Fruit fly (Drosophila melanogaster) whole organism, embryonic: ENCODE data around the gene haf.

ENCODE experiments used
- BEAF-32 ChIP-seq: fragments of 200-800 bp; sonication (Bioruptor generic); optimal IDR thresholded peaks from 3 replicates; lab custom pipeline; 2017; ENCODE audit warnings: missing biosample characterization, missing genetic modification characterization, mild to moderate bottlenecking, moderate library complexity, missing genetic modification reagents
- BtbVII ChIP-seq: fragments of 200-800 bp; sonication (Bioruptor generic); optimal IDR thresholded peaks from 3 replicates; lab custom pipeline; 2017; ENCODE audit warnings: missing biosample characterization, mild to moderate bottlenecking, missing genetic modification characterization
- CG10147 ChIP-seq: fragments of 200-800 bp; sonication (Bioruptor generic); optimal IDR thresholded peaks from 2 replicates; lab custom pipeline; 2019; ENCODE audit warnings: missing biosample characterization, mild to moderate bottlenecking, missing genetic modification characterization, moderate library complexity
- CG10462 ChIP-seq: fragments of 200-800 bp; sonication (Bioruptor generic); optimal IDR thresholded peaks from 2 replicates; lab custom pipeline; 2016; ENCODE audit warnings: missing biosample characterization, missing genetic modification characterization
- CG10979 ChIP-seq: fragments of 200-800 bp; sonication (Bioruptor generic); optimal IDR thresholded peaks from 2 replicates; lab custom pipeline; 2018; ENCODE audit warnings: missing biosample characterization, mild to moderate bottlenecking, missing genetic modification characterization, moderate library complexity
- CG15479 ChIP-seq: fragments of 200-800 bp; sonication (Bioruptor generic); optimal IDR thresholded peaks from 3 replicates; lab custom pipeline; 2019; ENCODE audit warnings: missing biosample characterization, mild to moderate bottlenecking, missing genetic modification characterization, moderate library complexity
- CG18619 ChIP-seq: fragments of 200-800 bp; sonication (Bioruptor generic); optimal IDR thresholded peaks from 3 replicates; lab custom pipeline; 2017; ENCODE audit warnings: missing biosample characterization, mild to moderate bottlenecking, missing genetic modification characterization
- CG31441 ChIP-seq: fragments of 200-800 bp; sonication (Bioruptor generic); IDR thresholded peaks from 2 replicates; pipeline ENCODE4 v1.3.6; 2022; ENCODE audit warnings: missing biosample characterization, missing genetic modification characterization
- CG3995 ChIP-seq: fragments of 200-800 bp; sonication (Bioruptor generic); optimal IDR thresholded peaks from 3 replicates; lab custom pipeline; 2016; ENCODE audit warnings: missing biosample characterization, missing genetic modification characterization
- CG4854 ChIP-seq: fragments of 200-800 bp; sonication (Bioruptor generic); optimal IDR thresholded peaks from 2 replicates; lab custom pipeline; 2016; ENCODE audit warnings: missing biosample characterization, missing genetic modification characterization, inconsistent platforms
- CG6175 ChIP-seq: fragments of 200-800 bp; sonication (Bioruptor generic); IDR thresholded peaks from 3 replicates; pipeline ENCODE4 v1.3.6; 2022; ENCODE audit warnings: missing biosample characterization, missing genetic modification characterization
- CG6683 ChIP-seq: fragments of 200-800 bp; sonication (Bioruptor generic); optimal IDR thresholded peaks from 2 replicates; lab custom pipeline; 2017; ENCODE audit warnings: missing biosample characterization, mild to moderate bottlenecking, missing genetic modification characterization, missing genetic modification reagents
- CG9876 ChIP-seq: fragments of 200-800 bp; sonication (Bioruptor generic); optimal IDR thresholded peaks from 2 replicates; lab custom pipeline; 2016; ENCODE audit warnings: missing biosample characterization, missing genetic modification characterization
- CTCF ChIP-seq: fragments of 200-800 bp; sonication (Bioruptor generic); optimal IDR thresholded peaks from 2 replicates; lab custom pipeline; 2017; ENCODE audit warnings: missing biosample characterization, mild to moderate bottlenecking, missing genetic modification characterization, moderate library complexity
- CkIIα-i1 ChIP-seq: fragments of 200-800 bp; sonication (Bioruptor generic); IDR thresholded peaks from 2 replicates; pipeline ENCODE4 v1.3.6; 2022; ENCODE audit warnings: missing biosample characterization, missing genetic modification characterization
- Doc3 ChIP-seq: fragments of 200-800 bp; sonication (Bioruptor generic); IDR thresholded peaks from 3 replicates; pipeline ENCODE4 v1.3.6; 2022; ENCODE audit warnings: missing biosample characterization, missing genetic modification characterization; ENCODE audit not compliant: partially characterized antibody
- Ets65A ChIP-seq: fragments of 200-800 bp; sonication (Bioruptor generic); peaks from one replicate; lab custom pipeline; 2016; ENCODE audit warnings: missing biosample characterization, missing genetic modification characterization
- Hmr ChIP-seq: fragments of 200-800 bp; sonication (Bioruptor generic); optimal IDR thresholded peaks from 3 replicates; lab custom pipeline; 2017; ENCODE audit warnings: mild to moderate bottlenecking, missing biosample characterization, missing genetic modification reagents, missing genetic modification characterization
- Lpt ChIP-seq: fragments of >200 bp; optimal IDR thresholded peaks from 2 replicates; lab custom pipeline; 2018; ENCODE audit warnings: missing biosample characterization, missing genetic modification characterization
- Med ChIP-seq: fragments of 200-800 bp; sonication (Bioruptor generic); peaks from one replicate; lab custom pipeline; 2016; ENCODE audit warnings: missing biosample characterization, missing genetic modification characterization, mild to moderate bottlenecking, inconsistent platforms, moderate library complexity
- NC2β ChIP-seq: fragments of 200-800 bp; sonication (Bioruptor generic); optimal IDR thresholded peaks from 2 replicates; lab custom pipeline; 2016; ENCODE audit warnings: missing biosample characterization, missing genetic modification characterization
- NFAT ChIP-seq: fragments of 200-800 bp; sonication (Bioruptor generic); IDR thresholded peaks from 2 replicates; pipeline ENCODE4 v1.3.6; 2022; ENCODE audit warnings: missing biosample characterization, missing genetic modification characterization
- NK7.1 ChIP-seq: fragments of 200-800 bp; sonication (Bioruptor generic); optimal IDR thresholded peaks from 3 replicates; lab custom pipeline; 2016; ENCODE audit warnings: missing biosample characterization, missing genetic modification characterization
- Optix ChIP-seq: fragments of 200-800 bp; sonication (Bioruptor generic); IDR thresholded peaks from 3 replicates; pipeline ENCODE4 v1.3.6; 2022; ENCODE audit warnings: missing biosample characterization, missing genetic modification characterization
- Scr ChIP-seq: fragments of 200-800 bp; sonication (Bioruptor generic); IDR thresholded peaks from 2 replicates; pipeline ENCODE4 v1.3.6; 2022; ENCODE audit warnings: missing biosample characterization, missing genetic modification characterization; ENCODE audit not compliant: partially characterized antibody
- Sox100B ChIP-seq: fragments of 200-800 bp; sonication (Bioruptor generic); optimal IDR thresholded peaks from 3 replicates; lab custom pipeline; 2018; ENCODE audit warnings: missing biosample characterization, mild to moderate bottlenecking, missing genetic modification characterization
- Sry-β ChIP-seq: fragments of 200-800 bp; sonication (Bioruptor generic); optimal IDR thresholded peaks from 2 replicates; lab custom pipeline; 2018; ENCODE audit warnings: missing biosample characterization, mild to moderate bottlenecking, missing genetic modification characterization, moderate library complexity
- Vsx1 ChIP-seq: fragments of 200-800 bp; sonication (Bioruptor generic); optimal IDR thresholded peaks from 2 replicates; lab custom pipeline; 2017; ENCODE audit warnings: missing biosample characterization, mild to moderate bottlenecking, missing genetic modification characterization, missing genetic modification reagents
- cg ChIP-seq: fragments of 200-800 bp; sonication (Bioruptor generic); optimal IDR thresholded peaks from 3 replicates; lab custom pipeline; 2019; ENCODE audit warnings: missing biosample characterization, mild to moderate bottlenecking, missing genetic modification characterization, moderate library complexity
- chif ChIP-seq, 2 experiments: fragments of 200-800 bp; sonication (Bioruptor generic); optimal IDR thresholded peaks; 3 replicates each; lab custom pipeline; 2016; ENCODE audit warnings: missing biosample characterization in 2 of 2, missing genetic modification characterization in 2 of 2
- chn ChIP-seq: fragments of 200-800 bp; sonication (Bioruptor generic); optimal IDR thresholded peaks from 2 replicates; lab custom pipeline; 2016; ENCODE audit warnings: missing biosample characterization, missing genetic modification characterization
- crol ChIP-seq: fragments of 200-800 bp; sonication (Bioruptor generic); IDR thresholded peaks from 2 replicates; pipeline ENCODE4 v1.3.6; 2022; ENCODE audit warnings: missing biosample characterization, missing genetic modification characterization
- crp ChIP-seq, 2 experiments: fragments of 200-800 bp; sonication (Bioruptor generic); optimal IDR thresholded peaks; 2 replicates in 1 of 2; 3 replicates in 1 of 2; lab custom pipeline; 2017; ENCODE audit warnings: missing biosample characterization in 2 of 2, missing genetic modification characterization in 2 of 2, mild to moderate bottlenecking in 1 of 2, moderate library complexity in 1 of 2
- cwo ChIP-seq: fragments of 200-800 bp; sonication (Bioruptor generic); optimal IDR thresholded peaks from 3 replicates; lab custom pipeline; 2017; ENCODE audit warnings: missing biosample characterization, missing genetic modification characterization, mild to moderate bottlenecking, moderate library complexity, missing genetic modification reagents
- da ChIP-seq: fragments of 200-800 bp; sonication (Bioruptor generic); optimal IDR thresholded peaks from 2 replicates; lab custom pipeline; 2016; ENCODE audit warnings: missing biosample characterization, missing genetic modification characterization
- ftz-f1 ChIP-seq: fragments of 200-800 bp; sonication (Bioruptor generic); optimal IDR thresholded peaks from 2 replicates; lab custom pipeline; 2016; ENCODE audit warnings: missing biosample characterization, missing genetic modification characterization
- gfzf ChIP-seq: fragments of 200-800 bp; sonication (Bioruptor generic); optimal IDR thresholded peaks from 2 replicates; lab custom pipeline; 2016; ENCODE audit warnings: missing biosample characterization, mild to moderate bottlenecking, missing genetic modification characterization, moderate library complexity
- inv ChIP-seq: fragments of 200-800 bp; sonication (Bioruptor generic); IDR thresholded peaks from 2 replicates; pipeline ENCODE4 v1.3.6; 2022; ENCODE audit warnings: missing biosample characterization, missing genetic modification characterization; ENCODE audit not compliant: partially characterized antibody
- lbe ChIP-seq: fragments of 200-800 bp; sonication (Bioruptor generic); optimal IDR thresholded peaks from 2 replicates; lab custom pipeline; 2016; ENCODE audit warnings: missing biosample characterization, mild to moderate bottlenecking, missing genetic modification characterization
- mirr ChIP-seq: fragments of 200-800 bp; sonication (Bioruptor generic); optimal IDR thresholded peaks from 3 replicates; lab custom pipeline; 2018; ENCODE audit warnings: missing biosample characterization, mild to moderate bottlenecking, missing genetic modification characterization
- pho ChIP-seq: fragments of 200-800 bp; sonication (Bioruptor generic); optimal IDR thresholded peaks from 2 replicates; lab custom pipeline; 2016; ENCODE audit warnings: missing biosample characterization, missing genetic modification characterization
- phol ChIP-seq: fragments of 200-800 bp; sonication (Bioruptor generic); optimal IDR thresholded peaks from 3 replicates; lab custom pipeline; 2018; ENCODE audit warnings: missing biosample characterization, mild to moderate bottlenecking, missing genetic modification characterization, moderate library complexity
- pita ChIP-seq: fragments of 200-800 bp; sonication (Bioruptor generic); optimal IDR thresholded peaks from 2 replicates; lab custom pipeline; 2017; ENCODE audit warnings: missing biosample characterization, mild to moderate bottlenecking, missing genetic modification characterization
- run ChIP-seq: fragments of 200-800 bp; sonication (Bioruptor generic); optimal IDR thresholded peaks from 3 replicates; lab custom pipeline; 2018; ENCODE audit warnings: missing biosample characterization, mild to moderate bottlenecking, missing genetic modification characterization
- seq ChIP-seq: fragments of 200-800 bp; sonication (Bioruptor generic); IDR thresholded peaks from 2 replicates; pipeline ENCODE4 v1.3.6; 2022; ENCODE audit warnings: missing biosample characterization, missing genetic modification characterization
- ssp ChIP-seq: fragments of 200-800 bp; sonication (Bioruptor generic); IDR thresholded peaks from 2 replicates; pipeline ENCODE4 v1.3.6; 2022; ENCODE audit warnings: missing biosample characterization, missing genetic modification characterization
- tin ChIP-seq: fragments of 200-800 bp; sonication (Bioruptor generic); optimal IDR thresholded peaks from 3 replicates; lab custom pipeline; 2016; ENCODE audit warnings: missing biosample characterization, missing genetic modification characterization
- toy ChIP-seq: fragments of 200-800 bp; sonication (Bioruptor generic); IDR thresholded peaks from 2 replicates; pipeline ENCODE4 v1.3.6; 2022; ENCODE audit warnings: missing biosample characterization, missing genetic modification characterization
- trem ChIP-seq: fragments of 200-800 bp; optimal IDR thresholded peaks from 3 replicates; lab custom pipeline; 2019; ENCODE audit warnings: missing biosample characterization, mild to moderate bottlenecking, missing genetic modification characterization, moderate library complexity
- wek ChIP-seq: fragments of 200-800 bp; sonication (Bioruptor generic); optimal IDR thresholded peaks from 3 replicates; lab custom pipeline; 2018; ENCODE audit warnings: missing biosample characterization, mild to moderate bottlenecking, missing genetic modification characterization, moderate library complexity

haf gene

dm6 chr2L:1643252-1643864 is 88.4 kb downstream of the haf start (continued):
- TF ChIP-seq CG6175 (GFP tag; lab: Robert Waterston, UW) (peak; percentile 75; the same call in 2 of the 3 replicates), Optix (peak; percentile 87), Doc3 (GFP tag; lab: Robert Waterston, UW) (no peak), Vsx1 (GFP tag; lab: Kevin White, UChicago) (peak; percentile 97), CG10979 (tag; lab: Kevin White, UChicago) (peak; percentile 95), inv (no peak; the same call in 1 of the 2 replicates), toy (GFP tag; lab: Robert Waterston, UW) (peak; percentile 90), CG6683 (peak; percentile 96), Sry-β (GFP tag; lab: Kevin White, UChicago) (peak; percentile 40), pho (GFP tag; lab: Kevin White, UChicago) (peak; percentile 92), wek (GFP tag; lab: Kevin White, UChicago) (peak; percentile 83), CG10462 (GFP tag; lab: Kevin White, UChicago) (peak; percentile 93), seq (peak; percentile 99), Hmr (GFP tag; lab: Kevin White, UChicago) (peak; percentile 99), ftz-f1 (GFP tag; lab: Kevin White, UChicago) (peak; percentile 56), pita (GFP tag; lab: Kevin White, UChicago) (no peak), crp (GFP tag; optimal IDR thresholded peaks at IDR 0.05; lab: Kevin White, UChicago) (peak in 1 of 2 experiments; percentile 71), Lpt (GFP tag; lab: Kevin White, UChicago) (no peak), Scr (GFP tag; lab: Robert Waterston, UW) (no peak), BEAF-32 (GFP tag; lab: Kevin White, UChicago) (peak; percentile 20), mirr (GFP tag; lab: Kevin White, UChicago) (peak; percentile 94), CG10147 (GFP tag; lab: Kevin White, UChicago) (peak; percentile 98), gfzf (no peak), CG4854 (GFP tag; lab: Kevin White, UChicago) (peak; percentile 86), trem (tag; lab: Kevin White, UChicago) (peak; percentile 93), chif (GFP tag; optimal IDR thresholded peaks at IDR 0.05; lab: Kevin White, UChicago) (peak; percentile 81 to 87), da (no peak), CG3995 (GFP tag; lab: Kevin White, UChicago) (peak; percentile 81), cwo (GFP tag; lab: Kevin White, UChicago) (peak; percentile 97), NC2β (GFP tag; lab: Kevin White, UChicago) (peak; percentile 77), Sox100B (GFP tag; lab: Kevin White, UChicago) (peak; percentile 99), phol (peak; percentile 97), crol (GFP tag; lab: Robert Waterston, UW) (peak; percentile 99), tin (peak; percentile 95), lbe (GFP tag; lab: Kevin White, UChicago) (no peak), CkIIα-i1 (GFP tag; lab: Robert Waterston, UW) (peak; percentile 77), CG18619 (GFP tag; lab: Kevin White, UChicago) (peak; percentile 98), run (tag; lab: Kevin White, UChicago) (peak; percentile 98), NK7.1 (GFP tag; lab: Kevin White, UChicago) (peak; percentile 84), CTCF (peak; percentile 71), ssp (peak; percentile 91), CG9876 (peak; percentile 66), CG31441 (peak; percentile 98), cg (GFP tag; lab: Kevin White, UChicago) (peak; percentile 86), CG15479 (no peak), Ets65A (GFP tag; lab: Kevin White, UChicago) (peak; percentile 95), BtbVII (GFP tag; lab: Kevin White, UChicago) (peak; percentile 99), chn (GFP tag; lab: Kevin White, UChicago) (peak; percentile 65), Med (peak; percentile 94), NFAT (peak; percentile 95)
